In the genomic region with DNA sequence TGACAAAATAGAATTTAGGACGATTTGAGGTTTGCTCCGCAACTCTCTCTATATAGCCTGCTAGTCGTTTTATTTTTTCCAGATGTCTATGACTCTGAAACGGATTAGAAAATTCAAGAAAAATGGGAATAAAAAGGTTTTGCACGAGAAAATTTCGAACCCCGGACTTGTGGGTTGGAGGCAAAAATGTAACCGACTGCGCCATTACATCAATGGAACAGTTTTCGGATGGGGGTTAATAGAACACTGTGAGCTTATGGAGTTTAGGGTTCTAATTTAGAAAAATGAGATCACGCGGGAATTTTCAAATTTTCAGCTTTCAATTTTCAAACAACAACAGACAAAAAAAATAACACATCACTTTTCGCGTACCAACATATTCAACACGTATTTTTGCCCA, we compare ENCODE assay signal across 3 worm cellular contexts.
A peak's percentile ranks its signal among the peaks of the same experiment; 100 is the strongest.
TF ChIP-seq lines count a peak whose summit lies in the region.

No protein-coding gene starts in this region.

TF ChIP-seq in whole organism, L4 larva, 104 proteins besides CTCF, POLR2A, EP300 and RAD21:
- TF ChIP-seq arid-1 (GFP tag; conservative IDR thresholded peaks at IDR 0.05; lab: Robert Waterston, UW), result 0 out of 2 replicates have a peak, but pooled peaks have one; percentile 22
- peak; percentile 47 for TF ChIP-seq lin-38 (GFP tag; IDR thresholded peaks at IDR 0.05; lab: Robert Waterston, UW)
- TF ChIP-seq unc-39 (tag; optimal IDR thresholded peaks at IDR 0.05; lab: Kevin White, UChicago), result no peak
- 0 out of 2 replicates have a peak, but pooled peaks have one; percentile 40 for TF ChIP-seq dmd-8 (GFP tag; IDR thresholded peaks at IDR 0.05; lab: Robert Waterston, UW)
- TF ChIP-seq lim-7 (GFP tag; IDR thresholded peaks at IDR 0.05; lab: Robert Waterston, UW), result peak; percentile 74
- peak; percentile 29; the same call in 1 of the 2 replicates for TF ChIP-seq zfp-3 (GFP tag; conservative IDR thresholded peaks at IDR 0.05; lab: Robert Waterston, UW)
- TF ChIP-seq aha-1 (tag; lab: Kevin White, UChicago), result peak; percentile 4
- TF ChIP-seq vab-7 (GFP tag; IDR thresholded peaks at IDR 0.05; lab: Robert Waterston, UW), result 0 out of 2 replicates have a peak, but pooled peaks have one; percentile 15
- no peak for TF ChIP-seq T20F7.1 (GFP tag; optimal IDR thresholded peaks at IDR 0.05; lab: Kevin White, UChicago)
- no peak for TF ChIP-seq nhr-111 (GFP tag; optimal IDR thresholded peaks at IDR 0.05; lab: Kevin White, UChicago)
TF ChIP-seq in whole organism, L4 larva: peak in this region for 7.

TF ChIP-seq in whole organism, late embryonic, 69 proteins besides CTCF, POLR2A, EP300 and RAD21:
- no peak for TF ChIP-seq ceh-22 (tag; optimal IDR thresholded peaks at IDR 0.05; lab: Kevin White, UChicago)
- peak; percentile 29 for TF ChIP-seq unc-42 (tag; optimal IDR thresholded peaks at IDR 0.05; lab: Kevin White, UChicago)

TF ChIP-seq in whole organism, young adult, 124 proteins besides CTCF, POLR2A, EP300 and RAD21:
- TF ChIP-seq hmg-1.2 (GFP tag; IDR thresholded peaks at IDR 0.05; lab: Robert Waterston, UW), result peak; percentile 43
- no peak for TF ChIP-seq tbx-9 (tag; optimal IDR thresholded peaks at IDR 0.05; lab: Kevin White, UChicago; ENCODE audit: borderline replicate concordance)
- TF ChIP-seq dpff-1 (tag; optimal IDR thresholded peaks at IDR 0.05; lab: Kevin White, UChicago), result no peak
- TF ChIP-seq madf-10 (tag; optimal IDR thresholded peaks at IDR 0.05; lab: Kevin White, UChicago), result no peak
- TF ChIP-seq nfyb-1 (GFP tag; IDR thresholded peaks at IDR 0.05; lab: Robert Waterston, UW), result no peak
- no peak for TF ChIP-seq F52B5.7 (tag; optimal IDR thresholded peaks at IDR 0.05; lab: Kevin White, UChicago)
- TF ChIP-seq rpc-1 (optimal IDR thresholded peaks at IDR 0.05; lab: Kevin White, UChicago), result peak; percentile 57
- no peak for TF ChIP-seq rpc-1 (tag; optimal IDR thresholded peaks at IDR 0.05; lab: Kevin White, UChicago)
- no peak for TF ChIP-seq egl-44 (GFP tag; IDR thresholded peaks at IDR 0.05; lab: Robert Waterston, UW)
- TF ChIP-seq ekl-4 (GFP tag; IDR thresholded peaks at IDR 0.05; lab: Robert Waterston, UW), result no peak
- TF ChIP-seq snpc-3.4 (tag; optimal IDR thresholded peaks at IDR 0.05; lab: Kevin White, UChicago), result peak; percentile 47
- TF ChIP-seq tbp1 (GFP tag; optimal IDR thresholded peaks at IDR 0.05; lab: Kevin White, UChicago), result peak; percentile 89
- TF ChIP-seq B0336.3 (GFP tag; IDR thresholded peaks at IDR 0.05; lab: Robert Waterston, UW), result no peak
- TF ChIP-seq lin-26 (GFP tag; IDR thresholded peaks at IDR 0.05; lab: Robert Waterston, UW), result peak; percentile 67; the same call in 1 of the 2 replicates
- TF ChIP-seq ama-1 (optimal IDR thresholded peaks at IDR 0.05; lab: Kevin White, UChicago), result no peak
- peak in 1 of 2 experiments; percentile 60 for TF ChIP-seq ama-1 (GFP tag; optimal IDR thresholded peaks at IDR 0.05; lab: Kevin White, UChicago)
- TF ChIP-seq zfh-2 (GFP tag; conservative IDR thresholded peaks at IDR 0.05; lab: Robert Waterston, UW), result no peak
